Fruit fly (Drosophila melanogaster): ENCODE measurements around the gene VAChT.

VAChT gene

DNA sequence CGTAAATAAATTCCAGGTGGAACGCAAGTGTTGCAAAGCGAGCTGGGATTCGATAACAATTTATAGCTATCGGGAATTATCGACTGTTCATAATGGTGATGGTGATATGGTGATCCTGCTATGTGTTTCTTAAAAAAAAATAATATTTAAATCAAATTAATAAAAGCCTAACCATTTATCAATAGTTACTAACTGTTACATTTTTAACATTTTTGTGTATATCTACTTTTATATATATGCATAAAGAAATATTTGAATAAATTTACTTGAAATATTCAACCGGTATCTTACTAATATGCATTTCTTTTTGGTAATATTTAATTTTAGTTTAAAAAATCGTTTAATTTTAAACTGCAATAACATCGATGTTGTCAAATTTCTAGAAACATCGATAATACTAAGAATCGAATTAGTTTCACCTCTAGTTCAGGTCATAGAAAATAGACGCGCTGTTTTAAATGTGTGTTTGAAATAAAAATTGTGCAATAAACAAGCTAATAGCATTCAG is 40.7 kb downstream of the VAChT start, which contains the start of the genes PGS1 and gwl (continued):
- TF ChIP-seq CG8388 (GFP tag; optimal IDR thresholded peaks at IDR 0.05) (peak; percentile 66), gce (GFP tag; IDR thresholded peaks at IDR 0.05) (0 out of 3 replicates have a peak, but pooled peaks have one; percentile 11), CG6175 (GFP tag; IDR thresholded peaks at IDR 0.05) (peak; percentile 66; the same call in 1 of the 3 replicates), CG14441 (GFP tag; IDR thresholded peaks at IDR 0.05) (peak; percentile 80), Med (GFP tag) (no peak), CG34224 (GFP tag; IDR thresholded peaks at IDR 0.05; ENCODE audit: partially characterized antibody) (0 out of 3 replicates have a peak, but pooled peaks have one; percentile 42), bsh (GFP tag; optimal IDR thresholded peaks at IDR 0.05) (peak in 1 of 2 experiments; percentile 74), Xrp1 (GFP tag; IDR thresholded peaks at IDR 0.05) (peak; percentile 82), CG17912 (GFP tag; optimal IDR thresholded peaks at IDR 0.05) (peak; percentile 23), ci (GFP tag; IDR thresholded peaks at IDR 0.05) (0 out of 3 replicates have a peak, but pooled peaks have one; percentile 37), CG34422 (GFP tag; IDR thresholded peaks at IDR 0.05) (peak; percentile 78), Fer2 (tag; optimal IDR thresholded peaks at IDR 0.05) (peak; percentile 58), Eip74EF (GFP tag; optimal IDR thresholded peaks at IDR 0.05) (no peak), en (GFP tag; optimal IDR thresholded peaks at IDR 0.05) (no peak), danr (GFP tag; IDR thresholded peaks at IDR 0.05) (no peak), CG10462 (GFP tag; optimal IDR thresholded peaks at IDR 0.05) (peak; percentile 56), CG3726 (GFP tag; IDR thresholded peaks at IDR 0.05) (peak; percentile 10; the same call in 1 of the 3 replicates), CG17328 (GFP tag; IDR thresholded peaks at IDR 0.05) (peak; percentile 70), CG30403 (GFP tag; optimal IDR thresholded peaks at IDR 0.05) (peak; percentile 90), Adf1 (GFP tag; IDR thresholded peaks at IDR 0.05) (0 out of 2 replicates have a peak, but pooled peaks have one; percentile 23), CG8924 (tag; optimal IDR thresholded peaks at IDR 0.05) (no peak), trem (tag; optimal IDR thresholded peaks at IDR 0.05) (peak; percentile 65), CG1602 (GFP tag; optimal IDR thresholded peaks at IDR 0.05) (peak; percentile 80), CG10959 (GFP tag; IDR thresholded peaks at IDR 0.05) (peak; percentile 48; the same call in 1 of the 2 replicates), unc-4 (GFP tag; IDR thresholded peaks at IDR 0.05; ENCODE audit: partially characterized antibody) (peak; percentile 69), CG17802 (tag; optimal IDR thresholded peaks at IDR 0.05) (peak; percentile 12), vfl (GFP tag; optimal IDR thresholded peaks at IDR 0.05) (peak; percentile 28), CG12659 (GFP tag; optimal IDR thresholded peaks at IDR 0.05) (peak; percentile 82), Usf (GFP tag; optimal IDR thresholded peaks at IDR 0.05) (peak; percentile 42), zen (tag; optimal IDR thresholded peaks at IDR 0.05) (peak; percentile 51), tll (GFP tag; optimal IDR thresholded peaks at IDR 0.05) (no peak), Sry-δ (GFP tag; optimal IDR thresholded peaks at IDR 0.05) (peak; percentile 75), Dbx (GFP tag; IDR thresholded peaks at IDR 0.05) (peak; percentile 88), sob (GFP tag; IDR thresholded peaks at IDR 0.05) (peak; percentile 84), CG11560 (tag; IDR thresholded peaks at IDR 0.05) (peak; percentile 61), Oaz (GFP tag; IDR thresholded peaks at IDR 0.05) (peak; percentile 66), gem (tag; optimal IDR thresholded peaks at IDR 0.05) (peak; percentile 89), tio (GFP tag; optimal IDR thresholded peaks at IDR 0.05) (no peak), E2f1 (GFP tag; IDR thresholded peaks at IDR 0.05) (peak; percentile 77), Ptx1 (GFP tag; IDR thresholded peaks at IDR 0.05) (peak; percentile 86), hkb (optimal IDR thresholded peaks at IDR 0.05) (no peak), hkb (GFP tag; IDR thresholded peaks at IDR 0.05) (peak; percentile 65), CG3995 (GFP tag; optimal IDR thresholded peaks at IDR 0.05) (peak; percentile 51), vvl (GFP tag; IDR thresholded peaks at IDR 0.05) (peak; percentile 87), klu (GFP tag; IDR thresholded peaks at IDR 0.05) (peak; percentile 76), insv (GFP tag; optimal IDR thresholded peaks at IDR 0.05) (no peak), CG12391 (tag; optimal IDR thresholded peaks at IDR 0.05) (peak; percentile 87)

All from whole organism, embryonic.